Fruit fly (Drosophila melanogaster): ENCODE measurements around the gene CG14823.

CG14823 gene

dm6 chr3L:7096530-7096929 is 30.4 kb downstream of the CG14823 start:
- peak; percentile 15 for TF ChIP-seq Med (GFP tag)
- TF ChIP-seq sens (GFP tag) = peak; percentile 81
- no peak for TF ChIP-seq sens-2 (GFP tag; IDR thresholded peaks at IDR 0.05)
- TF ChIP-seq CG3995 (GFP tag; optimal IDR thresholded peaks at IDR 0.05) = no peak
- TF ChIP-seq slbo (GFP tag; IDR thresholded peaks at IDR 0.05) = 0 out of 2 replicates have a peak, but pooled peaks have one; percentile 11
- peak; percentile 1 for TF ChIP-seq Ets65A (GFP tag)
- TF ChIP-seq row (GFP tag; IDR thresholded peaks at IDR 0.05) = 0 out of 3 replicates have a peak, but pooled peaks have one; percentile 13
- TF ChIP-seq lmd (GFP tag; IDR thresholded peaks at IDR 0.05) = no peak
- TF ChIP-seq CG15601 (tag; optimal IDR thresholded peaks at IDR 0.05) = no peak
- no peak for TF ChIP-seq CG42726 (GFP tag; IDR thresholded peaks at IDR 0.05; ENCODE audit: partially characterized antibody)
- TF ChIP-seq CG11504 (tag; optimal IDR thresholded peaks at IDR 0.05) = peak; percentile 9
- no peak for TF ChIP-seq Chrac-16 (GFP tag; optimal IDR thresholded peaks at IDR 0.05)
- TF ChIP-seq toy (GFP tag; IDR thresholded peaks at IDR 0.05) = no peak
- TF ChIP-seq TFAM (GFP tag; optimal IDR thresholded peaks at IDR 0.05) = no peak
- no peak for TF ChIP-seq CG17829 (tag; optimal IDR thresholded peaks at IDR 0.05)
- TF ChIP-seq Doc2 (GFP tag; IDR thresholded peaks at IDR 0.05) = no peak
- TF ChIP-seq peb (GFP tag; IDR thresholded peaks at IDR 0.05) = no peak
- TF ChIP-seq CG9797 (GFP tag; optimal IDR thresholded peaks at IDR 0.05) = no peak
- peak; percentile 5 for TF ChIP-seq CG2120 (GFP tag; optimal IDR thresholded peaks at IDR 0.05)
- TF ChIP-seq CG9609 (GFP tag; optimal IDR thresholded peaks at IDR 0.05) = no peak
- TF ChIP-seq HLH4C (GFP tag; IDR thresholded peaks at IDR 0.05; ENCODE audit: partially characterized antibody) = no peak
- no peak for TF ChIP-seq CG34376 (GFP tag; optimal IDR thresholded peaks at IDR 0.05)
- peak; percentile 4 for TF ChIP-seq gem (tag; optimal IDR thresholded peaks at IDR 0.05)
- no peak for TF ChIP-seq HLH3B (GFP tag; IDR thresholded peaks at IDR 0.05)
- no peak for TF ChIP-seq emc (GFP tag; optimal IDR thresholded peaks at IDR 0.05)
- peak; percentile 73 for TF ChIP-seq Drgx (GFP tag; IDR thresholded peaks at IDR 0.05)
- TF ChIP-seq salm (tag; optimal IDR thresholded peaks at IDR 0.05) = no peak
- TF ChIP-seq sd (tag; optimal IDR thresholded peaks at IDR 0.05) = no peak
- peak; percentile 8 for TF ChIP-seq mam (GFP tag; optimal IDR thresholded peaks at IDR 0.05)

dm6 chr3L:7103941-7104340 is 37.8 kb downstream of the CG14823 start:
- no peak for TF ChIP-seq CG18476 (GFP tag; optimal IDR thresholded peaks at IDR 0.05)
- no peak for TF ChIP-seq tio (GFP tag; optimal IDR thresholded peaks at IDR 0.05)
- TF ChIP-seq trem (tag; optimal IDR thresholded peaks at IDR 0.05) = no peak
- no peak for TF ChIP-seq Hr3 (GFP tag; optimal IDR thresholded peaks at IDR 0.05)
- TF ChIP-seq CG11504 (tag; optimal IDR thresholded peaks at IDR 0.05) = peak; percentile 11
- TF ChIP-seq D19A (tag; optimal IDR thresholded peaks at IDR 0.05) = peak; percentile 57

DNA sequence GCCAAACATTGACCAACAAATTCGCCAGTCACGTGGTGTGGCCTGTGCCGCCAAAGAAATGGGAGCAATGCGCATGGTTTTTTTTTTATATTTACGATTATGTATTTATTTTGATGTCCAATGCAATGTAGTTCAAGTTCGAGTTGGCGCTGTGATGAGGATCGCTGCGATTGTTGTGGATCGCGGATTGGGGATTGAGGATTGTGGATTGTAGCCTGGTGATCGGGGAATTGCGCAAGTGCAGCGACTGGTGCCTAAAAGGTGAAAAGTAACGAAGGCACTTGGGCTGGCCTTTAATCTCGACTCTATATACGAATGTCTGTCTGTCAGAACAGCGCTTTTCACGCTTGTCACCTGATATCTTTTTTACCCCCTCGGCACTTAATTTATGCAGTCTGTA is 38.4 kb downstream of the CG14823 start:
- no peak for TF ChIP-seq knrl (GFP tag; IDR thresholded peaks at IDR 0.05; ENCODE audit: partially characterized antibody)
- TF ChIP-seq Gug (GFP tag; IDR thresholded peaks at IDR 0.05) = no peak
- no peak for TF ChIP-seq gro (GFP tag; optimal IDR thresholded peaks at IDR 0.05)
- no peak for TF ChIP-seq Jarid2 (GFP tag; optimal IDR thresholded peaks at IDR 0.05)
- peak; percentile 93 for TF ChIP-seq Ets65A (GFP tag)
- no peak for TF ChIP-seq CG6689 (GFP tag; IDR thresholded peaks at IDR 0.05)
- 0 out of 3 replicates have a peak, but pooled peaks have one; percentile 21 for TF ChIP-seq CG2889 (GFP tag; IDR thresholded peaks at IDR 0.05)
- TF ChIP-seq D19B (GFP tag; optimal IDR thresholded peaks at IDR 0.05) = no peak

Measured in whole organism, embryonic.